Fruit fly (Drosophila melanogaster): Measurements from ENCODE around the gene CG14053.

dm6 chrX:2141854-2142216 lies 51.9 kb downstream of the CG14053 start:
- no peak for TF ChIP-seq CG8478 (optimal IDR thresholded peaks at IDR 0.05)
- TF ChIP-seq CTCF (optimal IDR thresholded peaks at IDR 0.05), result no peak

All from S2 (cell line).